Fruit fly (Drosophila melanogaster) whole organism, wandering third instar larva: Measurements from ENCODE around the gene CG14052.

Experiments used
- Abd-B ChIP-seq: fragments of >200 bp; optimal IDR thresholded peaks from 2 replicates; lab custom pipeline; 2017; ENCODE audit warnings: missing biosample characterization, missing genetic modification characterization
- CG32264 ChIP-seq: fragments of 200-800 bp; sonication (Bioruptor generic); optimal IDR thresholded peaks from 2 replicates; lab custom pipeline; 2016; ENCODE audit warnings: missing biosample characterization, missing genetic modification characterization
- CG9705 ChIP-seq: fragments of 200-800 bp; sonication (Bioruptor generic); optimal IDR thresholded peaks from 2 replicates; lab custom pipeline; 2018; ENCODE audit warnings: missing biosample characterization, mild to moderate bottlenecking, missing genetic modification characterization
- CrebA ChIP-seq: fragments of 200-800 bp; sonication (Bioruptor generic); optimal IDR thresholded peaks from 2 replicates; lab custom pipeline; 2016; ENCODE audit warnings: missing biosample characterization, mild to moderate bottlenecking, missing genetic modification characterization, borderline replicate concordance
- Dfd ChIP-seq: fragments of >200 bp; optimal IDR thresholded peaks from 2 replicates; lab custom pipeline; 2017; ENCODE audit warnings: missing biosample characterization, missing genetic modification characterization
- Dif ChIP-seq: fragments of 200-275, 200-300 bp; sonication (Bioruptor generic); optimal IDR thresholded peaks from 2 replicates; lab custom pipeline; 2018; ENCODE audit warnings: missing biosample characterization, missing genetic modification characterization; ENCODE audit not compliant: partially characterized antibody
- GATAd ChIP-seq: sonication (Bioruptor generic); optimal IDR thresholded peaks from 2 replicates; lab custom pipeline; 2016; ENCODE audit warnings: missing biosample characterization, missing genetic modification characterization
- HLH106 ChIP-seq: fragments of 200-800 bp; optimal IDR thresholded peaks from 3 replicates; lab custom pipeline; 2019; ENCODE audit warnings: missing biosample characterization, mild to moderate bottlenecking, missing genetic modification characterization, moderate library complexity
- Hnf4 ChIP-seq: fragments of 200-800 bp; sonication (Bioruptor generic); optimal IDR thresholded peaks from 2 replicates; lab custom pipeline; 2016; ENCODE audit warnings: missing biosample characterization, mild to moderate bottlenecking, missing genetic modification characterization
- Hr78 ChIP-seq: fragments of >200 bp; optimal IDR thresholded peaks from 2 replicates; lab custom pipeline; 2017; ENCODE audit warnings: missing biosample characterization, missing genetic modification characterization
- Hr83 ChIP-seq: fragments of 200-300 bp; sonication (Bioruptor generic); optimal IDR thresholded peaks from 2 replicates; lab custom pipeline; 2016; ENCODE audit warnings: missing biosample characterization, mild to moderate bottlenecking, missing genetic modification characterization, moderate library complexity; ENCODE audit not compliant: poor library complexity, severe bottlenecking
- Jra ChIP-seq: sonication (Bioruptor generic); optimal IDR thresholded peaks from 2 replicates; lab custom pipeline; 2016; ENCODE audit warnings: missing biosample characterization, missing genetic modification characterization
- Mio ChIP-seq: sonication (Bioruptor generic); optimal IDR thresholded peaks from 2 replicates; lab custom pipeline; 2016; ENCODE audit warnings: missing biosample characterization, missing genetic modification characterization
- Myc ChIP-seq: fragments of >200 bp; optimal IDR thresholded peaks from 2 replicates; lab custom pipeline; 2017
- N ChIP-seq: fragments of >200 bp; optimal IDR thresholded peaks from 2 replicates; lab custom pipeline; 2018; ENCODE audit warnings: missing biosample characterization, missing external identifiers, missing genetic modification characterization
- OdsH ChIP-seq: fragments of 200-800 bp; sonication (Bioruptor generic); optimal IDR thresholded peaks from 2 replicates; lab custom pipeline; 2016; ENCODE audit warnings: missing biosample characterization, mild to moderate bottlenecking, missing genetic modification characterization
- Rel ChIP-seq, 2 experiments: fragments of 200-800 bp; sonication (Bioruptor generic) in 1 of 2; optimal IDR thresholded peaks; 2 replicates in 1 of 2; 3 replicates in 1 of 2; lab custom pipeline; 2016 to 2019; ENCODE audit warnings: mild to moderate bottlenecking in 2 of 2, missing biosample characterization in 2 of 2, missing genetic modification characterization in 2 of 2, moderate library complexity in 1 of 2
- Sp1 ChIP-seq: fragments of 200-800 bp; sonication (Bioruptor generic); optimal IDR thresholded peaks from 3 replicates; lab custom pipeline; 2019; ENCODE audit warnings: missing biosample characterization, mild to moderate bottlenecking, missing genetic modification characterization, moderate library complexity
- Vsx2 ChIP-seq: fragments of 200-300, 225-300 bp; sonication (Bioruptor generic); optimal IDR thresholded peaks from 2 replicates; lab custom pipeline; 2018; ENCODE audit warnings: missing biosample characterization, missing genetic modification characterization; ENCODE audit not compliant: partially characterized antibody
- br ChIP-seq: fragments of 200-800 bp; sonication (Bioruptor generic); optimal IDR thresholded peaks from 2 replicates; lab custom pipeline; 2016; ENCODE audit warnings: missing biosample characterization, missing genetic modification characterization
- brk ChIP-seq: fragments of 200-800 bp; sonication (Bioruptor generic); optimal IDR thresholded peaks from 2 replicates; lab custom pipeline; 2016; ENCODE audit warnings: missing biosample characterization, mild to moderate bottlenecking, missing genetic modification characterization
- dl ChIP-seq, 2 experiments: fragments of 175-275, 200-275 bp in 1 of 2; fragments of 200-275 bp in 1 of 2; sonication (Bioruptor generic); optimal IDR thresholded peaks; lab custom pipeline; 2018; ENCODE audit warnings: mild to moderate bottlenecking in 2 of 2, missing biosample characterization in 2 of 2, missing genetic modification characterization in 2 of 2, moderate library complexity in 2 of 2; ENCODE audit not compliant: partially characterized antibody in 2 of 2, insufficient read depth in 1 of 2
- dmrt93B ChIP-seq: fragments of 200-800 bp; sonication (Bioruptor generic); optimal IDR thresholded peaks from 2 replicates; lab custom pipeline; 2018; ENCODE audit warnings: missing biosample characterization, mild to moderate bottlenecking, missing genetic modification characterization
- dsf ChIP-seq: sonication (Bioruptor generic); optimal IDR thresholded peaks from 2 replicates; lab custom pipeline; 2016; ENCODE audit warnings: missing biosample characterization, missing genetic modification characterization, borderline replicate concordance
- ey ChIP-seq: fragments of 200-800 bp; sonication (Bioruptor generic); optimal IDR thresholded peaks from 2 replicates; lab custom pipeline; 2016; ENCODE audit warnings: missing biosample characterization, missing genetic modification characterization
- foxo ChIP-seq, 2 experiments: fragments of 200-800 bp; sonication (Bioruptor generic); optimal IDR thresholded peaks; 2 replicates in 1 of 2; 3 replicates in 1 of 2; lab custom pipeline; 2016 to 2017; ENCODE audit warnings: missing biosample characterization in 2 of 2, missing genetic modification characterization in 2 of 2
- fru ChIP-seq: fragments of 200-800 bp; sonication (Bioruptor generic); optimal IDR thresholded peaks from 3 replicates; lab custom pipeline; 2016; ENCODE audit warnings: missing biosample characterization, mild to moderate bottlenecking, missing genetic modification characterization
- h ChIP-seq: fragments of 200-800 bp; sonication (Bioruptor generic); optimal IDR thresholded peaks from 3 replicates; lab custom pipeline; 2016; ENCODE audit warnings: missing biosample characterization, mild to moderate bottlenecking, missing genetic modification characterization
- jim ChIP-seq: fragments of 175-275, 200-325 bp; sonication (Bioruptor generic); optimal IDR thresholded peaks from 2 replicates; lab custom pipeline; 2016; ENCODE audit warnings: missing biosample characterization, mild to moderate bottlenecking, missing genetic modification characterization
- lola ChIP-seq: fragments of >200 bp; optimal IDR thresholded peaks from 2 replicates; lab custom pipeline; 2017; ENCODE audit warnings: missing biosample characterization, missing genetic modification characterization
- pan ChIP-seq: fragments of >200 bp; optimal IDR thresholded peaks from 2 replicates; lab custom pipeline; 2017
- psq ChIP-seq: fragments of 200-800 bp; sonication (Bioruptor generic); optimal IDR thresholded peaks from 3 replicates; lab custom pipeline; 2017; ENCODE audit warnings: missing biosample characterization, mild to moderate bottlenecking, missing genetic modification characterization, moderate library complexity
- rgr ChIP-seq: fragments of 200-800 bp; sonication (Bioruptor generic); optimal IDR thresholded peaks from 3 replicates; lab custom pipeline; 2016; ENCODE audit warnings: missing biosample characterization, mild to moderate bottlenecking, missing genetic modification characterization
- sage ChIP-seq: fragments of 200-800 bp; sonication (Bioruptor generic); optimal IDR thresholded peaks from 2 replicates; lab custom pipeline; 2016; ENCODE audit warnings: missing biosample characterization, mild to moderate bottlenecking, missing genetic modification characterization
- sv ChIP-seq: fragments of 200-800 bp; sonication (Bioruptor generic); optimal IDR thresholded peaks from 3 replicates; lab custom pipeline; 2016; ENCODE audit warnings: missing biosample characterization, missing genetic modification characterization
- tai ChIP-seq: sonication (Bioruptor generic); optimal IDR thresholded peaks from 2 replicates; lab custom pipeline; 2016; ENCODE audit warnings: missing biosample characterization, missing genetic modification characterization
- usp ChIP-seq: fragments of >200 bp; optimal IDR thresholded peaks from 2 replicates; lab custom pipeline; 2017; ENCODE audit warnings: missing biosample characterization, missing genetic modification characterization
- woc ChIP-seq: sonication (Bioruptor generic); optimal IDR thresholded peaks from 2 replicates; lab custom pipeline; 2016; ENCODE audit warnings: missing biosample characterization, mild to moderate bottlenecking, missing genetic modification characterization

The CG14052 gene

dm6 chrX:2194208-2195094, 29.1 kb upstream of the CG14052 start:
- TF ChIP-seq HLH106 = no peak
- peak; percentile 42 for TF ChIP-seq Rel (GFP tag; optimal IDR thresholded peaks at IDR 0.05; lab: Kevin White, UChicago)
- peak; percentile 70 for TF ChIP-seq Rel (tag; optimal IDR thresholded peaks at IDR 0.05; lab: Kevin White, UChicago)
- no peak for TF ChIP-seq Hr78
- TF ChIP-seq Dif (GFP tag; lab: Kevin White, UChicago) = peak; percentile 95
- TF ChIP-seq Sp1 (GFP tag; lab: Kevin White, UChicago) = no peak
- no peak for TF ChIP-seq fru (GFP tag; lab: Kevin White, UChicago)
- TF ChIP-seq dl (GFP tag; optimal IDR thresholded peaks at IDR 0.05; lab: Kevin White, UChicago; ENCODE audit: insufficient read depth in 1 of 2, partially characterized antibody in 2 of 2) = peak; percentile 85 to 94
- peak; percentile 5 for TF ChIP-seq br (GFP tag; lab: Kevin White, UChicago)
- TF ChIP-seq Hr83 = peak; percentile 47
- no peak for TF ChIP-seq Mio (GFP tag; lab: Kevin White, UChicago)
- no peak for TF ChIP-seq jim (GFP tag; lab: Kevin White, UChicago)
- TF ChIP-seq ey (GFP tag; lab: Kevin White, UChicago) = no peak
- TF ChIP-seq brk = no peak
- TF ChIP-seq N (GFP tag; lab: Kevin White, UChicago) = no peak
- peak; percentile 41 for TF ChIP-seq Hnf4 (GFP tag; lab: Kevin White, UChicago)
- TF ChIP-seq dmrt93B = no peak
- TF ChIP-seq h (GFP tag; lab: Kevin White, UChicago) = peak; percentile 69
- TF ChIP-seq woc (GFP tag; lab: Kevin White, UChicago) = no peak
- TF ChIP-seq tai (GFP tag; lab: Kevin White, UChicago) = no peak
- TF ChIP-seq Vsx2 (GFP tag; lab: Kevin White, UChicago) = peak; percentile 23
- TF ChIP-seq Myc = no peak

dm6 chrX:2196086-2196732, 27.3 kb upstream of the CG14052 start:
- no peak for TF ChIP-seq Hr83
- TF ChIP-seq CG32264 (GFP tag; lab: Kevin White, UChicago) = no peak
- TF ChIP-seq HLH106 = peak; percentile 73
- no peak for TF ChIP-seq tai (GFP tag; lab: Kevin White, UChicago)
- TF ChIP-seq brk = no peak
- TF ChIP-seq Myc = no peak
- TF ChIP-seq sv (GFP tag; lab: Kevin White, UChicago) = no peak
- no peak for TF ChIP-seq Vsx2 (GFP tag; lab: Kevin White, UChicago)
- TF ChIP-seq dl (GFP tag; optimal IDR thresholded peaks at IDR 0.05; lab: Kevin White, UChicago; ENCODE audit: insufficient read depth in 1 of 2, partially characterized antibody in 2 of 2) = no peak
- no peak for TF ChIP-seq Mio (GFP tag; lab: Kevin White, UChicago)
- peak; percentile 87 for TF ChIP-seq h (GFP tag; lab: Kevin White, UChicago)
- peak; percentile 70 for TF ChIP-seq Sp1 (GFP tag; lab: Kevin White, UChicago)
- TF ChIP-seq dmrt93B = peak; percentile 52
- TF ChIP-seq br (GFP tag; lab: Kevin White, UChicago) = peak; percentile 81
- TF ChIP-seq fru (GFP tag; lab: Kevin White, UChicago) = peak; percentile 58
- peak; percentile 71 for TF ChIP-seq Hnf4 (GFP tag; lab: Kevin White, UChicago)
- TF ChIP-seq pan (lab: Kevin White, UChicago) = no peak
- no peak for TF ChIP-seq Abd-B (GFP tag; lab: Kevin White, UChicago)
- no peak for TF ChIP-seq Hr78
- TF ChIP-seq sage (GFP tag; lab: Kevin White, UChicago) = peak; percentile 32
- peak; percentile 75 for TF ChIP-seq OdsH (GFP tag; lab: Kevin White, UChicago)
- no peak for TF ChIP-seq CrebA (GFP tag; lab: Kevin White, UChicago)
- TF ChIP-seq rgr (GFP tag; lab: Kevin White, UChicago) = peak; percentile 82
- no peak for TF ChIP-seq Jra (GFP tag; lab: Kevin White, UChicago)
- TF ChIP-seq lola (GFP tag; lab: Kevin White, UChicago) = no peak
- no peak for TF ChIP-seq GATAd (GFP tag; lab: Kevin White, UChicago)
- TF ChIP-seq dsf = no peak
- TF ChIP-seq Dif (GFP tag; lab: Kevin White, UChicago) = no peak
- TF ChIP-seq Rel (GFP tag; optimal IDR thresholded peaks at IDR 0.05; lab: Kevin White, UChicago) = no peak
- peak; percentile 63 for TF ChIP-seq Rel (tag; optimal IDR thresholded peaks at IDR 0.05; lab: Kevin White, UChicago)
- peak; percentile 18 for TF ChIP-seq woc (GFP tag; lab: Kevin White, UChicago)
- TF ChIP-seq jim (GFP tag; lab: Kevin White, UChicago) = no peak
- TF ChIP-seq usp (GFP tag; lab: Kevin White, UChicago) = no peak
- no peak for TF ChIP-seq N (GFP tag; lab: Kevin White, UChicago)
- no peak for TF ChIP-seq CG9705 (GFP tag; lab: Kevin White, UChicago)
- TF ChIP-seq foxo (GFP tag; optimal IDR thresholded peaks at IDR 0.05; lab: Kevin White, UChicago) = peak in 1 of 2 experiments; percentile 78
- peak; percentile 66 for TF ChIP-seq psq (GFP tag; lab: Kevin White, UChicago)
- no peak for TF ChIP-seq Dfd (GFP tag; lab: Kevin White, UChicago)
- peak; percentile 85 for TF ChIP-seq ey (GFP tag; lab: Kevin White, UChicago)
- TF ChIP-seq, all 38 proteins: peak for 15
